Worm (Caenorhabditis elegans) whole organism, L4 larva: Measurements from ENCODE around the gene F59B2.3.
A peak's percentile ranks its signal among the peaks of the same experiment; 100 is the strongest.

Experiments
- F10B5.3 ChIP-seq: sonication (generic microtip); optimal IDR thresholded peaks from 2 replicates; lab custom pipeline; 2016; ENCODE audit warnings: mild to moderate bottlenecking, missing genetic modification characterization, missing compliant biosample characterization
- R02D3.7 ChIP-seq: fragments of 150-350 bp; sonication (generic microtip); optimal IDR thresholded peaks from 3 replicates; lab custom pipeline; 2014; ENCODE audit warnings: missing biosample characterization, missing genetic modification characterization
- ZK337.2 ChIP-seq: fragments of 200-800 bp; sonication (Bioruptor generic); IDR thresholded peaks from 2 replicates; pipeline ENCODE4 v1.3.6; 2022; ENCODE audit warnings: missing genetic modification reagents, missing genetic modification characterization, missing compliant biosample characterization
- ZK546.5 ChIP-seq, 2 experiments: sonication (generic microtip); optimal IDR thresholded peaks; 2 replicates each; lab custom pipeline; 2017; ENCODE audit warnings: missing biosample characterization in 2 of 2, missing genetic modification characterization in 2 of 2
- aha-1 ChIP-seq: fragments of 150-350 bp; peaks from one replicate; lab custom pipeline; 2014; ENCODE audit warnings: missing biosample characterization, missing genetic modification characterization
- ama-1 ChIP-seq: fragments of 150-350 bp; optimal IDR thresholded peaks from 2 replicates; lab custom pipeline; 2014; ENCODE audit warnings: inconsistent platforms, mixed read lengths
- attf-4 ChIP-seq: sonication (generic microtip); optimal IDR thresholded peaks from 3 replicates; lab custom pipeline; 2017; ENCODE audit warnings: missing biosample characterization, missing genetic modification characterization
- ceh-20 ChIP-seq: fragments of 200-800 bp; sonication (Bioruptor generic); IDR thresholded peaks from 2 replicates; pipeline ENCODE4 v1.3.6; 2022; ENCODE audit warnings: missing genetic modification reagents, missing genetic modification characterization, missing compliant biosample characterization
- ceh-28 ChIP-seq: fragments of 150-350 bp; optimal IDR thresholded peaks from 2 replicates; lab custom pipeline; 2014; ENCODE audit warnings: missing biosample characterization, missing genetic modification reagents, missing genetic modification characterization
- ces-1 ChIP-seq: fragments of 150-350 bp; sonication (generic microtip); optimal IDR thresholded peaks from 4 replicates; lab custom pipeline; 2014; ENCODE audit warnings: missing biosample characterization, missing genetic modification reagents, missing genetic modification characterization
- ctbp-1 ChIP-seq: fragments of 200-800 bp; sonication (Bioruptor generic); IDR thresholded peaks from 2 replicates; pipeline ENCODE4 v1.3.6; 2022; ENCODE audit warnings: missing genetic modification reagents, missing genetic modification characterization, missing compliant biosample characterization
- daf-16 ChIP-seq, 3 experiments: sonication (generic microtip); optimal IDR thresholded peaks; 2 replicates each; lab custom pipeline; 2016 to 2017; ENCODE audit warnings: missing genetic modification characterization in 3 of 3, missing genetic modification reagents in 3 of 3, mild to moderate bottlenecking in 2 of 3, missing compliant biosample characterization in 2 of 3, missing biosample characterization in 1 of 3, moderate library complexity in 1 of 3
- daf-8 ChIP-seq: fragments of 200-800 bp; sonication (Bioruptor generic); IDR thresholded peaks from 2 replicates; pipeline ENCODE4 v1.3.6; 2022; ENCODE audit warnings: missing genetic modification characterization, missing compliant biosample characterization
- dmd-6 ChIP-seq: fragments of 200-800 bp; sonication (Bioruptor generic); IDR thresholded peaks from 2 replicates; pipeline ENCODE4 v1.3.6; 2022; ENCODE audit warnings: missing genetic modification reagents, missing genetic modification characterization, missing compliant biosample characterization
- dmd-8 ChIP-seq: fragments of 200-800 bp; sonication (Bioruptor generic); IDR thresholded peaks from 2 replicates; pipeline ENCODE4 v1.3.6; 2022; ENCODE audit warnings: missing genetic modification characterization, missing compliant biosample characterization
- dpl-1 ChIP-seq: fragments of 150-350 bp; optimal IDR thresholded peaks from 2 replicates; lab custom pipeline; 2014; ENCODE audit warnings: missing biosample characterization, missing genetic modification reagents, missing genetic modification characterization
- dve-1 ChIP-seq: sonication (generic microtip); optimal IDR thresholded peaks from 2 replicates; lab custom pipeline; 2017; ENCODE audit warnings: antibody characterized with exemption, mild to moderate bottlenecking, missing genetic modification characterization, missing compliant biosample characterization; ENCODE audit not compliant: insufficient read depth
- egl-27 ChIP-seq: sonication (generic microtip); optimal IDR thresholded peaks from 3 replicates; lab custom pipeline; 2017; ENCODE audit warnings: missing biosample characterization, missing genetic modification reagents, missing genetic modification characterization
- egl-43 ChIP-seq: fragments of 200-800 bp; sonication (Bioruptor generic); IDR thresholded peaks from 2 replicates; pipeline ENCODE4 v1.3.6; 2022; ENCODE audit warnings: missing genetic modification reagents, missing genetic modification characterization, missing compliant biosample characterization
- fkh-10 ChIP-seq: fragments of 150-350 bp; optimal IDR thresholded peaks from 2 replicates; lab custom pipeline; 2014; ENCODE audit warnings: missing biosample characterization, missing genetic modification reagents, missing genetic modification characterization
- fos-1 ChIP-seq: fragments of 150-350 bp; optimal IDR thresholded peaks from 2 replicates; lab custom pipeline; 2014; ENCODE audit warnings: missing biosample characterization, missing genetic modification characterization
- hif-1 ChIP-seq, 2 experiments: sonication (generic microtip); optimal IDR thresholded peaks; 2 replicates each; lab custom pipeline; 2016 to 2017; ENCODE audit warnings: missing compliant biosample characterization in 2 of 2, missing genetic modification characterization in 2 of 2, missing genetic modification reagents in 2 of 2, missing genotype in 2 of 2, mild to moderate bottlenecking in 1 of 2
- hlh-11 ChIP-seq: fragments of 200-800 bp; sonication (Bioruptor generic); optimal IDR thresholded peaks from 2 replicates; lab custom pipeline; 2018; ENCODE audit warnings: mild to moderate bottlenecking, missing genetic modification characterization, missing compliant biosample characterization
- hlh-30 ChIP-seq: sonication (generic microtip); optimal IDR thresholded peaks from 2 replicates; lab custom pipeline; 2017; ENCODE audit warnings: antibody characterized with exemption, mild to moderate bottlenecking, missing genetic modification characterization, missing compliant biosample characterization; ENCODE audit not compliant: insufficient read depth
- hmg-1.1 ChIP-seq: fragments of 200-800 bp; sonication (Bioruptor generic); IDR thresholded peaks from 2 replicates; pipeline ENCODE4 v1.3.6; 2022; ENCODE audit warnings: missing genetic modification reagents, missing genetic modification characterization, missing compliant biosample characterization
- lin-1 ChIP-seq: fragments of 200-800 bp; sonication (Bioruptor generic); IDR thresholded peaks from 2 replicates; pipeline ENCODE4 v1.3.6; 2022; ENCODE audit warnings: missing genetic modification reagents, missing genetic modification characterization, missing compliant biosample characterization
- lin-29 ChIP-seq: fragments of 200-800 bp; sonication (Bioruptor generic); IDR thresholded peaks from 2 replicates; pipeline ENCODE4 v1.3.6; 2022; ENCODE audit warnings: missing genetic modification reagents, missing genetic modification characterization, missing compliant biosample characterization
- lin-38 ChIP-seq: fragments of 200-800 bp; sonication (Bioruptor generic); IDR thresholded peaks from 2 replicates; pipeline ENCODE4 v1.3.6; 2022; ENCODE audit warnings: missing genetic modification reagents, missing genetic modification characterization, missing compliant biosample characterization
- mdt-29 ChIP-seq: fragments of 200-800 bp; sonication (Bioruptor generic); IDR thresholded peaks from 2 replicates; pipeline ENCODE4 v1.3.6; 2022; ENCODE audit warnings: missing genetic modification reagents, missing genetic modification characterization, missing compliant biosample characterization
- mep-1 ChIP-seq: fragments of 150-350 bp; sonication (generic microtip); optimal IDR thresholded peaks from 3 replicates; lab custom pipeline; 2014; ENCODE audit warnings: missing biosample characterization, missing genetic modification characterization
- mes-2 ChIP-seq: sonication (generic microtip); optimal IDR thresholded peaks from 2 replicates; lab custom pipeline; 2016; ENCODE audit warnings: missing genotype, mild to moderate bottlenecking, missing genetic modification characterization, missing compliant biosample characterization; ENCODE audit not compliant: poor library complexity, severe bottlenecking
- mxl-2 ChIP-seq: fragments of 200-800 bp; sonication (Bioruptor generic); conservative IDR thresholded peaks from 2 replicates; pipeline ENCODE4 v1.3.6; 2022; ENCODE audit warnings: missing genetic modification reagents, missing genetic modification characterization, missing compliant biosample characterization
- mxl-3 ChIP-seq: fragments of 200-800 bp; sonication (Bioruptor generic); optimal IDR thresholded peaks from 2 replicates; lab custom pipeline; 2018; ENCODE audit warnings: mild to moderate bottlenecking, missing genetic modification characterization, missing compliant biosample characterization
- nhr-11 ChIP-seq: fragments of 150-350 bp; optimal IDR thresholded peaks from 2 replicates; lab custom pipeline; 2014; ENCODE audit warnings: missing biosample characterization, missing genetic modification characterization
- nhr-237 ChIP-seq: sonication (generic microtip); optimal IDR thresholded peaks from 2 replicates; lab custom pipeline; 2017; ENCODE audit warnings: missing biosample characterization, missing genetic modification characterization
- nhr-28 ChIP-seq: fragments of 150-350 bp; optimal IDR thresholded peaks from 2 replicates; lab custom pipeline; 2014; ENCODE audit warnings: missing biosample characterization, missing genetic modification characterization
- nhr-41 ChIP-seq: fragments of 200-800 bp; sonication (Bioruptor generic); IDR thresholded peaks from 2 replicates; pipeline ENCODE4 v1.3.6; 2022; ENCODE audit warnings: missing genetic modification reagents, missing genetic modification characterization, missing compliant biosample characterization
- nhr-42 ChIP-seq: fragments of 200-800 bp; sonication (Bioruptor generic); IDR thresholded peaks from 2 replicates; pipeline ENCODE4 v1.3.6; 2022; ENCODE audit warnings: missing genetic modification characterization, missing compliant biosample characterization
- nhr-6 ChIP-seq: fragments of 150-350 bp; optimal IDR thresholded peaks from 2 replicates; lab custom pipeline; 2014; ENCODE audit warnings: missing biosample characterization, missing genetic modification characterization
- rbr-2 ChIP-seq: sonication (generic microtip); optimal IDR thresholded peaks from 2 replicates; lab custom pipeline; 2016; ENCODE audit warnings: missing genotype, missing genetic modification characterization, missing compliant biosample characterization
- skn-1 ChIP-seq: fragments of 150-350 bp; optimal IDR thresholded peaks from 2 replicates; lab custom pipeline; 2014; ENCODE audit warnings: missing biosample characterization, missing genetic modification characterization
- snpc-4 ChIP-seq: fragments of 150-350 bp; optimal IDR thresholded peaks from 2 replicates; lab custom pipeline; 2014; ENCODE audit warnings: missing biosample characterization, missing genetic modification characterization
- unc-62 ChIP-seq, 3 experiments: fragments of 150-350 bp in 1 of 3; sonication (generic microtip); optimal IDR thresholded peaks in 2 of 3; peaks in 1 of 3; 1 replicate in 1 of 3; 2 replicates in 2 of 3; lab custom pipeline; 2014 to 2017; ENCODE audit warnings: missing biosample characterization in 3 of 3, missing genetic modification characterization in 3 of 3, missing genetic modification reagents in 3 of 3, missing genotype in 1 of 3
- vab-7 ChIP-seq: fragments of 200-800 bp; sonication (Bioruptor generic); IDR thresholded peaks from 2 replicates; pipeline ENCODE4 v1.3.6; 2022; ENCODE audit warnings: missing genetic modification reagents, missing genetic modification characterization, missing compliant biosample characterization
- zip-2 ChIP-seq: fragments of 150-350 bp; optimal IDR thresholded peaks from 2 replicates; lab custom pipeline; 2014; ENCODE audit warnings: missing biosample characterization, missing genetic modification characterization

The F59B2.3 gene

ce11 chrIII:8985965-8986364 is 13.6 kb downstream of the F59B2.3 start (continued):
- TF ChIP-seq ceh-20 (GFP tag; lab: Robert Waterston, UW), result no peak
- TF ChIP-seq, all 104 proteins: peak for 11

ce11 chrIII:8985461-8985860 is 14.1 kb downstream of the F59B2.3 start:
- TF ChIP-seq attf-4 (tag; lab: Kevin White, UChicago) (no peak), hlh-11 (tag; lab: Kevin White, UChicago) (no peak), daf-8 (GFP tag; lab: Robert Waterston, UW) (no peak), F10B5.3 (tag; lab: Kevin White, UChicago) (no peak), zip-2 (tag; lab: Kevin White, UChicago) (no peak), unc-62 (GFP tag; optimal IDR thresholded peaks at IDR 0.05 in 1 of 2; lab: Kevin White, UChicago) (no peak), unc-62 (tag; optimal IDR thresholded peaks at IDR 0.05; lab: Kevin White, UChicago) (no peak), egl-43 (GFP tag; lab: Robert Waterston, UW) (no peak), R02D3.7 (tag; lab: Kevin White, UChicago) (no peak), fkh-10 (GFP tag; lab: Kevin White, UChicago) (no peak), nhr-237 (no peak)

ce11 chrIII:8984960-8985359 is 14.6 kb downstream of the F59B2.3 start:
- TF ChIP-seq lin-29 (peak; percentile 40; the same call in 1 of the 2 replicates), hlh-30 (tag; lab: Kevin White, UChicago) (peak; percentile 59), dmd-6 (GFP tag; lab: Robert Waterston, UW) (peak; percentile 72), mdt-29 (GFP tag; lab: Robert Waterston, UW) (no peak), ctbp-1 (peak; percentile 64; the same call in 1 of the 2 replicates), snpc-4 (tag; lab: Kevin White, UChicago) (no peak), mes-2 (tag; lab: Kevin White, UChicago) (peak; percentile 8), mep-1 (tag; lab: Kevin White, UChicago) (peak; percentile 70), F10B5.3 (tag; lab: Kevin White, UChicago) (no peak), unc-62 (GFP tag; optimal IDR thresholded peaks at IDR 0.05 in 1 of 2; lab: Kevin White, UChicago) (peak in 1 of 2 experiments; percentile 92), unc-62 (tag; optimal IDR thresholded peaks at IDR 0.05; lab: Kevin White, UChicago) (no peak), nhr-28 (tag; lab: Kevin White, UChicago) (peak; percentile 46), mxl-2 (no peak), lin-1 (GFP tag; lab: Robert Waterston, UW) (0 out of 2 replicates have a peak, but pooled peaks have one; percentile 21), lin-38 (GFP tag; lab: Robert Waterston, UW) (peak; percentile 15; the same call in 1 of the 2 replicates), vab-7 (0 out of 2 replicates have a peak, but pooled peaks have one; percentile 15), hlh-11 (tag; lab: Kevin White, UChicago) (peak; percentile 83), daf-16 (GFP tag; optimal IDR thresholded peaks at IDR 0.05; lab: Kevin White, UChicago) (peak in 1 of 2 experiments; percentile 44), daf-16 (tag; optimal IDR thresholded peaks at IDR 0.05; lab: Kevin White, UChicago) (no peak), dmd-8 (no peak), ces-1 (GFP tag; lab: Kevin White, UChicago) (peak; percentile 15), nhr-42 (no peak), aha-1 (tag; lab: Kevin White, UChicago) (peak; percentile 98), ceh-28 (tag; lab: Kevin White, UChicago) (no peak), dve-1 (tag; lab: Kevin White, UChicago) (peak; percentile 34), nhr-11 (tag; lab: Kevin White, UChicago) (peak; percentile 68), egl-43 (GFP tag; lab: Robert Waterston, UW) (no peak), nhr-237 (no peak), ceh-20 (GFP tag; lab: Robert Waterston, UW) (0 out of 2 replicates have a peak, but pooled peaks have one; percentile 48), ama-1 (lab: Kevin White, UChicago) (no peak), egl-27 (no peak), nhr-41 (GFP tag; lab: Robert Waterston, UW) (no peak), mxl-3 (GFP tag; lab: Kevin White, UChicago) (peak; percentile 44), dpl-1 (GFP tag; lab: Kevin White, UChicago) (peak; percentile 43), nhr-6 (tag; lab: Kevin White, UChicago) (no peak), rbr-2 (tag; lab: Kevin White, UChicago) (peak; percentile 57), ZK546.5 (tag; optimal IDR thresholded peaks at IDR 0.05; lab: Kevin White, UChicago) (no peak), fkh-10 (GFP tag; lab: Kevin White, UChicago) (peak; percentile 76), skn-1 (no peak), hmg-1.1 (GFP tag; lab: Robert Waterston, UW) (peak; percentile 62), ZK337.2 (GFP tag; lab: Robert Waterston, UW) (no peak), hif-1 (tag; optimal IDR thresholded peaks at IDR 0.05; lab: Kevin White, UChicago) (peak in 1 of 2 experiments; percentile 76), fos-1 (tag; lab: Kevin White, UChicago) (no peak)
